Worm (Caenorhabditis elegans): ENCODE results near the gene str-130.

The str-130 gene

ce11 chrV:8102960-8103359 is 12.5 kb upstream of the str-130 start, which contains the start of gene str-90:
str-90 (plus strand) TSS chrV:8103260.
- no peak for TF ChIP-seq Y5F2A.4 (GFP tag; optimal IDR thresholded peaks at IDR 0.05)

DNA sequence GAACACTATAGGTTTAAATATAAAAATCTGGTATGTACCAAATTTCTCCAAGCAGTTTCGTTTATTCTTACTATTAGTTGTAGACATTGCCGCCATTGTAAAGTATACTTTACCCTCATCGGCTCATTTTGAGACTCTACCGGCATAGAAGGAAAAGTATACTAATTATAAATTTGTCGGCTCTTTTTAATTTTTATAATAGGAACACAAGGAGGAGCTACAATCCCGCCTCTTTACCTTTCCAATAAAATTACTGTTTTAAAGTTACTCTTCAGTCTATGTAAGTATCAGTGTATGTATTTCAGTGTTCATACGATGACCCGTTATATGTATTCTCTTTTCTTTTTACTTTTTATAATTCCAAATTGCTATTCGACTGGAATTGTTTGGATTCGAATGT is 8.8 kb upstream of the str-130 start, which contains the start of gene sdz-23:
TSS of gene sdz-23 (plus strand) at position 301 of the 400 bp plus-strand sequence.
- TF ChIP-seq duxl-1 (tag; optimal IDR thresholded peaks at IDR 0.05; ENCODE audit: poor library complexity) (no peak), nhr-11 (tag; optimal IDR thresholded peaks at IDR 0.05) (no peak), mxl-2 (GFP tag; conservative IDR thresholded peaks at IDR 0.05) (no peak), mes-2 (tag; optimal IDR thresholded peaks at IDR 0.05; ENCODE audit: poor library complexity, severe bottlenecking) (no peak), mxl-3 (GFP tag; optimal IDR thresholded peaks at IDR 0.05) (no peak), nhr-42 (GFP tag; IDR thresholded peaks at IDR 0.05) (no peak), D1046.2 (GFP tag; IDR thresholded peaks at IDR 0.05) (no peak), nhr-28 (tag; optimal IDR thresholded peaks at IDR 0.05) (no peak)

DNA sequence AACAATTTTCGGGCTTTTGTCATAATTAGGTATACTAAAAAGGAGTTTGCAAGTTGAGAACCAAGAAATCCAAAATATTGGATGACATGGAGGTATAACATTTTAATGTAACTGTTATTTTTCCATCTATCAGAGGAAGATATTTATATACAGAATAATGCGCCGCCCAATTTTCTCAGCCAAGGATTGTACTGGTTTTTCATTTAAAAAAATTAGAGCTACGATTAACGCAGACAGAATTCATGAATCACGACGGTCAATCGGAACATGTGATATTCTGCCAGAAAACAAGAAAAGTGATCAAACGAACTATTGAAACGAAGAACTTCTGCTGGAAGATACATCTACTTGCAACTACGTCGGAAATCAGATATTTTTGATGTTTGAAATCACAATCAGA is 7.7 kb upstream of the str-130 start, which contains the start of gene str-145:
TSS of gene str-145 (minus strand) at position 101 of the 400 bp plus-strand sequence.
- TF ChIP-seq Y48G9A.11 (GFP tag; IDR thresholded peaks at IDR 0.05) = no peak
- no peak for TF ChIP-seq snpc-4 (tag; optimal IDR thresholded peaks at IDR 0.05)

ce11 chrV:8095378-8095777 is 4.9 kb upstream of the str-130 start, which contains the start of gene str-146:
str-146 (minus strand) TSS chrV:8095478.
- TF ChIP-seq lir-3 (tag; optimal IDR thresholded peaks at IDR 0.05) = no peak
- no peak for TF ChIP-seq zip-2 (tag; optimal IDR thresholded peaks at IDR 0.05)
- TF ChIP-seq mes-2 (tag; optimal IDR thresholded peaks at IDR 0.05; ENCODE audit: poor library complexity, severe bottlenecking) = no peak
- TF ChIP-seq mep-1 (tag; optimal IDR thresholded peaks at IDR 0.05) = no peak
- TF ChIP-seq Y48G9A.11 (GFP tag; IDR thresholded peaks at IDR 0.05) = no peak
- no peak for TF ChIP-seq snpc-4 (tag; optimal IDR thresholded peaks at IDR 0.05)
- no peak for TF ChIP-seq madf-9 (GFP tag; conservative IDR thresholded peaks at IDR 0.05)
- TF ChIP-seq lin-13 (GFP tag; optimal IDR thresholded peaks at IDR 0.05) = no peak
- TF ChIP-seq nhr-28 (tag; optimal IDR thresholded peaks at IDR 0.05) = no peak
- TF ChIP-seq tag-97 (GFP tag; IDR thresholded peaks at IDR 0.05) = no peak

ce11 chrV:8092385-8092784 is 1.9 kb upstream of the str-130 start, which contains the start of gene str-129:
str-129 (minus strand) TSS chrV:8092485.
- TF ChIP-seq nhr-48 (tag; optimal IDR thresholded peaks at IDR 0.05) (no peak), aha-1 (tag) (peak; percentile 31)

- no peak for TF ChIP-seq ceh-32 (tag; optimal IDR thresholded peaks at IDR 0.05; ENCODE audit: poor library complexity)
- no peak for TF ChIP-seq mdt-29 (GFP tag; IDR thresholded peaks at IDR 0.05)
These were observed 5.4 kb downstream of the str-130 start, which contains the start of gene C09H5.7 for ce11 chrV:8085141-8085540. C09H5.7 (minus strand) TSS chrV:8085241.

- TF ChIP-seq hlh-11 (tag; optimal IDR thresholded peaks at IDR 0.05) (no peak), ama-1 (optimal IDR thresholded peaks at IDR 0.05) (no peak), Y48G9A.11 (GFP tag; IDR thresholded peaks at IDR 0.05) (no peak), snpc-4 (tag; optimal IDR thresholded peaks at IDR 0.05) (no peak), lin-29 (GFP tag; IDR thresholded peaks at IDR 0.05) (no peak), fkh-10 (GFP tag; optimal IDR thresholded peaks at IDR 0.05) (no peak), nhr-76 (tag; optimal IDR thresholded peaks at IDR 0.05) (no peak)
These were observed 8.9 kb downstream of the str-130 start, which contains the start of gene str-131 for ce11 chrV:8081579-8081978. str-131 (minus strand) TSS chrV:8081679.

- peak in 1 of 2 experiments; percentile 32 for TF ChIP-seq mdl-1 (tag; optimal IDR thresholded peaks at IDR 0.05)
- no peak for TF ChIP-seq nhr-6 (tag; optimal IDR thresholded peaks at IDR 0.05)
- TF ChIP-seq F26F4.8 (GFP tag; conservative IDR thresholded peaks at IDR 0.05) = no peak
- TF ChIP-seq ZK337.2 (GFP tag; IDR thresholded peaks at IDR 0.05) = no peak
- TF ChIP-seq F44E2.7 (GFP tag; IDR thresholded peaks at IDR 0.05) = no peak
- TF ChIP-seq fkh-10 (GFP tag; optimal IDR thresholded peaks at IDR 0.05) = no peak
- TF ChIP-seq php-3 (GFP tag; IDR thresholded peaks at IDR 0.05) = no peak
- peak; percentile 27 for TF ChIP-seq nhr-28 (tag; optimal IDR thresholded peaks at IDR 0.05)
- TF ChIP-seq sdz-12 (GFP tag; optimal IDR thresholded peaks at IDR 0.05) = no peak
- TF ChIP-seq nhr-48 (tag; optimal IDR thresholded peaks at IDR 0.05) = peak; percentile 18
- no peak for TF ChIP-seq egl-43 (GFP tag; IDR thresholded peaks at IDR 0.05)
- no peak for TF ChIP-seq dmd-8 (GFP tag; IDR thresholded peaks at IDR 0.05)
- TF ChIP-seq F10B5.3 (tag; optimal IDR thresholded peaks at IDR 0.05) = no peak
- no peak for TF ChIP-seq lir-3 (tag; optimal IDR thresholded peaks at IDR 0.05)
- no peak for TF ChIP-seq ama-1 (optimal IDR thresholded peaks at IDR 0.05)
- no peak for TF ChIP-seq T26A8.4 (GFP tag; IDR thresholded peaks at IDR 0.05)
- no peak for TF ChIP-seq set-16 (GFP tag; IDR thresholded peaks at IDR 0.05)
These were observed 10.7 kb downstream of the str-130 start for ce11 chrV:8079813-8080212.

All from whole organism, L4 larva.